Worm (Caenorhabditis elegans): ENCODE data around the gene srz-56.

srz-56 gene

ce11 chrIII:2243617-2244016 lies 3.0 kb downstream of the srz-56 start:
- no peak for TF ChIP-seq unc-39 (tag; optimal IDR thresholded peaks at IDR 0.05)
- no peak for TF ChIP-seq ceh-39 (tag; optimal IDR thresholded peaks at IDR 0.05)
- no peak for TF ChIP-seq drap-1 (GFP tag; optimal IDR thresholded peaks at IDR 0.05)
- no peak for TF ChIP-seq snpc-4 (tag; optimal IDR thresholded peaks at IDR 0.05)
- TF ChIP-seq unc-120 (tag; optimal IDR thresholded peaks at IDR 0.05; ENCODE audit: poor library complexity, severe bottlenecking), result no peak
- no peak for TF ChIP-seq elt-1 (tag; optimal IDR thresholded peaks at IDR 0.05; ENCODE audit: borderline replicate concordance, insufficient read depth)
- no peak for TF ChIP-seq lin-32 (GFP tag; optimal IDR thresholded peaks at IDR 0.05)
- no peak for TF ChIP-seq hlh-1 (tag; optimal IDR thresholded peaks at IDR 0.05)

ce11 chrIII:2245727-2246126 lies 5.2 kb downstream of the srz-56 start, which contains the start of gene srd-67:
TSS of gene srd-67 (minus strand) at chrIII:2245827.
- TF ChIP-seq nhr-2 (tag; optimal IDR thresholded peaks at IDR 0.05) (no peak), drap-1 (GFP tag; optimal IDR thresholded peaks at IDR 0.05) (no peak)

- TF ChIP-seq ces-1 (GFP tag; optimal IDR thresholded peaks at IDR 0.05) (no peak), M03D4.4 (tag; optimal IDR thresholded peaks at IDR 0.05) (no peak), lsy-2 (tag; optimal IDR thresholded peaks at IDR 0.05) (no peak), nhr-76 (tag; optimal IDR thresholded peaks at IDR 0.05) (no peak), ceh-83 (GFP tag; optimal IDR thresholded peaks at IDR 0.05) (no peak), nhr-12 (tag; optimal IDR thresholded peaks at IDR 0.05) (no peak), elt-3 (tag; optimal IDR thresholded peaks at IDR 0.05) (no peak), unc-62 (GFP tag; optimal IDR thresholded peaks at IDR 0.05) (no peak), ham-2 (GFP tag; optimal IDR thresholded peaks at IDR 0.05) (no peak), lin-13 (tag; optimal IDR thresholded peaks at IDR 0.05) (no peak), elt-1 (tag; optimal IDR thresholded peaks at IDR 0.05; ENCODE audit: borderline replicate concordance, insufficient read depth) (no peak), blmp-1 (tag; optimal IDR thresholded peaks at IDR 0.05) (no peak), unc-120 (tag; optimal IDR thresholded peaks at IDR 0.05; ENCODE audit: poor library complexity, severe bottlenecking) (no peak), mep-1 (tag; optimal IDR thresholded peaks at IDR 0.05) (no peak), nhr-28 (tag; optimal IDR thresholded peaks at IDR 0.05) (no peak), flh-1 (GFP tag; optimal IDR thresholded peaks at IDR 0.05) (no peak)
These were observed 10.8 kb downstream of the srz-56 start, which contains the start of gene fbxa-7 for ce11 chrIII:2251348-2251747. TSS of gene fbxa-7 (minus strand) at chrIII:2251448.

- TF ChIP-seq ham-2 (GFP tag; optimal IDR thresholded peaks at IDR 0.05), result no peak
- TF ChIP-seq nhr-12 (tag; optimal IDR thresholded peaks at IDR 0.05), result no peak
- no peak for TF ChIP-seq nhr-76 (tag; optimal IDR thresholded peaks at IDR 0.05)
- no peak for TF ChIP-seq nhr-2 (tag; optimal IDR thresholded peaks at IDR 0.05)
- no peak for TF ChIP-seq elt-3 (tag; optimal IDR thresholded peaks at IDR 0.05)
- TF ChIP-seq mep-1 (tag; optimal IDR thresholded peaks at IDR 0.05), result no peak
- TF ChIP-seq lin-13 (tag; optimal IDR thresholded peaks at IDR 0.05), result no peak
- TF ChIP-seq ztf-11 (tag; optimal IDR thresholded peaks at IDR 0.05), result no peak
- no peak for TF ChIP-seq sem-2 (GFP tag; optimal IDR thresholded peaks at IDR 0.05)
- TF ChIP-seq blmp-1 (tag; optimal IDR thresholded peaks at IDR 0.05), result no peak
- TF ChIP-seq unc-120 (tag; optimal IDR thresholded peaks at IDR 0.05; ENCODE audit: poor library complexity, severe bottlenecking), result no peak
- TF ChIP-seq ceh-39 (tag; optimal IDR thresholded peaks at IDR 0.05), result no peak
- no peak for TF ChIP-seq tbx-8 (GFP tag; optimal IDR thresholded peaks at IDR 0.05)
- no peak for TF ChIP-seq sptf-1 (tag; optimal IDR thresholded peaks at IDR 0.05)
- TF ChIP-seq zip-8 (tag; optimal IDR thresholded peaks at IDR 0.05), result no peak
- TF ChIP-seq nhr-237 (tag; optimal IDR thresholded peaks at IDR 0.05), result no peak
- TF ChIP-seq lsy-2 (tag; optimal IDR thresholded peaks at IDR 0.05), result no peak
- TF ChIP-seq ceh-43 (GFP tag; optimal IDR thresholded peaks at IDR 0.05), result no peak
- TF ChIP-seq mls-2 (tag; optimal IDR thresholded peaks at IDR 0.05), result no peak
- TF ChIP-seq flh-1 (GFP tag; optimal IDR thresholded peaks at IDR 0.05), result no peak
These were observed 12.5 kb downstream of the srz-56 start, which contains the start of gene fbxa-73 for ce11 chrIII:2253027-2253499. TSS of gene fbxa-73 (plus strand) at chrIII:2253449.

ce11 chrIII:2255522-2255921 lies 15.0 kb downstream of the srz-56 start, which contains the start of gene fbxa-71:
TSS of gene fbxa-71 (plus strand) at chrIII:2255822.
- TF ChIP-seq flh-1 (GFP tag; optimal IDR thresholded peaks at IDR 0.05), result no peak
- no peak for TF ChIP-seq elt-1 (tag; optimal IDR thresholded peaks at IDR 0.05; ENCODE audit: borderline replicate concordance, insufficient read depth)
- no peak for TF ChIP-seq nhr-28 (tag; optimal IDR thresholded peaks at IDR 0.05)
- TF ChIP-seq drap-1 (GFP tag; optimal IDR thresholded peaks at IDR 0.05), result no peak
- no peak for TF ChIP-seq sem-2 (GFP tag; optimal IDR thresholded peaks at IDR 0.05)
- no peak for TF ChIP-seq hlh-1 (tag; optimal IDR thresholded peaks at IDR 0.05)
